Worm (Caenorhabditis elegans) whole organism, mixed stage, embryonic: ENCODE results near the gene col-172.

Source experiments
- M03D4.4 ChIP-seq: sonication (generic microtip); optimal IDR thresholded peaks from 2 replicates; lab custom pipeline; 2017; ENCODE audit warnings: mild to moderate bottlenecking, missing genetic modification characterization, missing compliant biosample characterization
- bed-3 ChIP-seq: fragments of 200-800 bp; sonication (Bioruptor generic); optimal IDR thresholded peaks from 3 replicates; lab custom pipeline; 2018; ENCODE audit warnings: mild to moderate bottlenecking, missing genetic modification characterization, moderate library complexity, missing compliant biosample characterization
- blmp-1 ChIP-seq: fragments of 150-350 bp; optimal IDR thresholded peaks from 2 replicates; lab custom pipeline; 2014; ENCODE audit warnings: missing biosample characterization, missing genetic modification characterization
- ceh-39 ChIP-seq: fragments of 150-350 bp; optimal IDR thresholded peaks from 2 replicates; lab custom pipeline; 2014; ENCODE audit warnings: missing biosample characterization, missing genetic modification characterization
- ceh-83 ChIP-seq: fragments of 200-800 bp; sonication (Bioruptor generic); optimal IDR thresholded peaks from 2 replicates; lab custom pipeline; 2018; ENCODE audit warnings: mild to moderate bottlenecking, missing genetic modification characterization, missing compliant biosample characterization
- cnd-1 ChIP-seq: fragments of 200-800 bp; sonication (Bioruptor generic); optimal IDR thresholded peaks from 2 replicates; lab custom pipeline; 2018; ENCODE audit warnings: mild to moderate bottlenecking, missing genetic modification characterization, missing compliant biosample characterization
- drap-1 ChIP-seq: fragments of 200-800 bp; sonication (Bioruptor generic); optimal IDR thresholded peaks from 3 replicates; lab custom pipeline; 2018; ENCODE audit warnings: mild to moderate bottlenecking, missing genetic modification characterization, missing compliant biosample characterization
- elt-1 ChIP-seq: sonication (generic microtip); optimal IDR thresholded peaks from 2 replicates; lab custom pipeline; 2017; ENCODE audit warnings: missing genetic modification characterization, mild to moderate bottlenecking, missing compliant biosample characterization, antibody characterized with exemption, moderate library complexity, borderline replicate concordance; ENCODE audit not compliant: insufficient read depth
- elt-3 ChIP-seq: fragments of 150-350 bp; optimal IDR thresholded peaks from 2 replicates; lab custom pipeline; 2014; ENCODE audit warnings: missing biosample characterization, missing genetic modification characterization
- ham-2 ChIP-seq: fragments of 200-800 bp; sonication (Bioruptor generic); optimal IDR thresholded peaks from 2 replicates; lab custom pipeline; 2018; ENCODE audit warnings: mild to moderate bottlenecking, missing genetic modification characterization, missing compliant biosample characterization
- hlh-1 ChIP-seq: fragments of 150-350 bp; optimal IDR thresholded peaks from 2 replicates; lab custom pipeline; 2014; ENCODE audit warnings: missing biosample characterization, missing genetic modification reagents, missing genetic modification characterization
- lin-32 ChIP-seq: fragments of 200-800 bp; sonication (Bioruptor generic); optimal IDR thresholded peaks from 2 replicates; lab custom pipeline; 2018; ENCODE audit warnings: mild to moderate bottlenecking, missing genetic modification characterization, missing compliant biosample characterization
- lsy-2 ChIP-seq: fragments of 150-350 bp; optimal IDR thresholded peaks from 2 replicates; lab custom pipeline; 2014; ENCODE audit warnings: missing biosample characterization, missing genetic modification characterization
- mab-5 ChIP-seq: fragments of 150-350 bp; optimal IDR thresholded peaks from 2 replicates; lab custom pipeline; 2014; ENCODE audit warnings: missing biosample characterization, missing genetic modification characterization
- mep-1 ChIP-seq: fragments of 150-350 bp; optimal IDR thresholded peaks from 2 replicates; lab custom pipeline; 2017; ENCODE audit warnings: missing biosample characterization, missing genetic modification reagents, missing genetic modification characterization, inconsistent platforms
- mls-2 ChIP-seq: sonication (generic microtip); optimal IDR thresholded peaks from 2 replicates; lab custom pipeline; 2016; ENCODE audit warnings: mild to moderate bottlenecking, missing genetic modification characterization, moderate library complexity, missing compliant biosample characterization
- nhr-2 ChIP-seq: fragments of 150-350 bp; optimal IDR thresholded peaks from 2 replicates; lab custom pipeline; 2014; ENCODE audit warnings: missing biosample characterization, missing genetic modification characterization
- nhr-237 ChIP-seq: fragments of 150-350 bp; optimal IDR thresholded peaks from 2 replicates; lab custom pipeline; 2014; ENCODE audit warnings: missing biosample characterization, missing genetic modification characterization
- nhr-28 ChIP-seq: fragments of 150-350 bp; optimal IDR thresholded peaks from 2 replicates; lab custom pipeline; 2014; ENCODE audit warnings: missing biosample characterization, missing genetic modification characterization
- nhr-76 ChIP-seq: sonication (generic microtip); optimal IDR thresholded peaks from 2 replicates; lab custom pipeline; 2017; ENCODE audit warnings: missing biosample characterization, missing genetic modification characterization
- pha-4 ChIP-seq: fragments of 150-350 bp; optimal IDR thresholded peaks from 2 replicates; lab custom pipeline; 2018; ENCODE audit warnings: missing biosample characterization, missing genetic modification reagents, missing genetic modification characterization
- sem-2 ChIP-seq: fragments of 200-800 bp; sonication (Bioruptor generic); optimal IDR thresholded peaks from 2 replicates; lab custom pipeline; 2018; ENCODE audit warnings: mild to moderate bottlenecking, missing genetic modification characterization, missing compliant biosample characterization
- snpc-4 ChIP-seq: fragments of 150-350 bp; optimal IDR thresholded peaks from 2 replicates; lab custom pipeline; 2014; ENCODE audit warnings: missing biosample characterization, missing genetic modification characterization
- sptf-1 ChIP-seq: sonication (generic microtip); optimal IDR thresholded peaks from 2 replicates; lab custom pipeline; 2017; ENCODE audit warnings: mild to moderate bottlenecking, missing genetic modification characterization, moderate library complexity, missing compliant biosample characterization
- tbx-8 ChIP-seq: fragments of 200-800 bp; sonication (Bioruptor generic); optimal IDR thresholded peaks from 2 replicates; lab custom pipeline; 2018; ENCODE audit warnings: mild to moderate bottlenecking, missing genetic modification characterization, moderate library complexity, missing compliant biosample characterization
- unc-120 ChIP-seq: sonication (generic microtip); optimal IDR thresholded peaks from 2 replicates; lab custom pipeline; 2017; ENCODE audit warnings: missing genetic modification characterization, missing compliant biosample characterization; ENCODE audit not compliant: poor library complexity, severe bottlenecking
- unc-39 ChIP-seq: fragments of 150-350 bp; optimal IDR thresholded peaks from 2 replicates; lab custom pipeline; 2014; ENCODE audit warnings: missing biosample characterization, missing genetic modification characterization
- unc-62 ChIP-seq: fragments of 150-350 bp; optimal IDR thresholded peaks from 2 replicates; lab custom pipeline; 2014; ENCODE audit warnings: missing biosample characterization, missing genetic modification reagents, missing genetic modification characterization
- zip-8 ChIP-seq: fragments of 150-350 bp; optimal IDR thresholded peaks from 2 replicates; lab custom pipeline; 2014; ENCODE audit warnings: missing biosample characterization, missing genetic modification characterization

Gene col-172

ce11 chrX:6646387-6647061, 26.1 kb upstream of the col-172 start:
- TF ChIP-seq lin-32 (GFP tag; lab: Kevin White, UChicago) (no peak), cnd-1 (tag; lab: Kevin White, UChicago) (no peak), elt-1 (tag; lab: Kevin White, UChicago) (no peak), mab-5 (tag; lab: Kevin White, UChicago) (no peak), sptf-1 (no peak), nhr-28 (tag; lab: Kevin White, UChicago) (no peak), lsy-2 (tag; lab: Kevin White, UChicago) (no peak), nhr-2 (no peak), unc-120 (no peak)

ce11 chrX:6649573-6649972, 23.0 kb upstream of the col-172 start:
- no peak for TF ChIP-seq lsy-2 (tag; lab: Kevin White, UChicago)
- TF ChIP-seq elt-1 (tag; lab: Kevin White, UChicago): no peak
- no peak for TF ChIP-seq drap-1 (GFP tag; lab: Kevin White, UChicago)
- no peak for TF ChIP-seq cnd-1 (tag; lab: Kevin White, UChicago)
- no peak for TF ChIP-seq blmp-1 (tag; lab: Kevin White, UChicago)
- TF ChIP-seq nhr-2: no peak
- TF ChIP-seq, all 35 proteins: peak for 0

- no peak for TF ChIP-seq sptf-1
- TF ChIP-seq pha-4 (tag; lab: Kevin White, UChicago): peak; percentile 34
Measured at ce11 chrX:6653173-6653572, 19.4 kb upstream of the col-172 start.

- TF ChIP-seq zip-8 (tag; lab: Kevin White, UChicago) (no peak), lsy-2 (tag; lab: Kevin White, UChicago) (no peak), sem-2 (GFP tag; lab: Kevin White, UChicago) (no peak), nhr-237 (tag; lab: Kevin White, UChicago) (no peak), drap-1 (GFP tag; lab: Kevin White, UChicago) (no peak), bed-3 (no peak), nhr-76 (tag; lab: Kevin White, UChicago) (no peak), mab-5 (tag; lab: Kevin White, UChicago) (no peak), unc-39 (no peak), mep-1 (no peak), elt-1 (tag; lab: Kevin White, UChicago) (no peak), ham-2 (GFP tag; lab: Kevin White, UChicago) (no peak), cnd-1 (tag; lab: Kevin White, UChicago) (no peak)
- TF ChIP-seq, all 35 proteins: peak for 0
Measured at ce11 chrX:6654139-6654538, 18.5 kb upstream of the col-172 start.

ce11 chrX:6655163-6655562, 17.5 kb upstream of the col-172 start, which contains the start of gene nhr-173:
nhr-173 (plus strand) TSS chrX:6655528.
- no peak for TF ChIP-seq ham-2 (GFP tag; lab: Kevin White, UChicago)
- no peak for TF ChIP-seq mls-2 (tag; lab: Kevin White, UChicago)
- TF ChIP-seq ceh-83: no peak
- TF ChIP-seq unc-39: no peak

ce11 chrX:6656251-6656650, 16.4 kb upstream of the col-172 start:
- no peak for TF ChIP-seq mls-2 (tag; lab: Kevin White, UChicago)
- TF ChIP-seq ceh-83: no peak
- no peak for TF ChIP-seq ham-2 (GFP tag; lab: Kevin White, UChicago)
- TF ChIP-seq blmp-1 (tag; lab: Kevin White, UChicago): no peak
- TF ChIP-seq elt-3 (tag; lab: Kevin White, UChicago): no peak
- no peak for TF ChIP-seq hlh-1 (tag; lab: Kevin White, UChicago)
- TF ChIP-seq nhr-76 (tag; lab: Kevin White, UChicago): no peak
- no peak for TF ChIP-seq tbx-8 (GFP tag; lab: Kevin White, UChicago)
- no peak for TF ChIP-seq snpc-4 (tag; lab: Kevin White, UChicago)
- no peak for TF ChIP-seq zip-8 (tag; lab: Kevin White, UChicago)
- TF ChIP-seq M03D4.4 (tag; lab: Kevin White, UChicago): no peak
- no peak for TF ChIP-seq sem-2 (GFP tag; lab: Kevin White, UChicago)
- TF ChIP-seq ceh-39 (tag; lab: Kevin White, UChicago): no peak
- no peak for TF ChIP-seq drap-1 (GFP tag; lab: Kevin White, UChicago)
- no peak for TF ChIP-seq unc-62
- no peak for TF ChIP-seq mep-1
